Worm (Caenorhabditis elegans) whole organism, L2 larva: Measurements from ENCODE around the gene K07B1.4.

Experiments used
- Y55F3AM.14 ChIP-seq: fragments of 200-800 bp; sonication (Bioruptor generic); optimal IDR thresholded peaks from 2 replicates; lab custom pipeline; 2018; ENCODE audit warnings: mild to moderate bottlenecking, missing genetic modification characterization, missing compliant biosample characterization
- ama-1 ChIP-seq: fragments of 150-350 bp; optimal IDR thresholded peaks from 2 replicates; lab custom pipeline; 2018; ENCODE audit warnings: inconsistent platforms
- elt-1 ChIP-seq: fragments of 150-350 bp; optimal IDR thresholded peaks from 2 replicates; lab custom pipeline; 2014; ENCODE audit warnings: missing biosample characterization, missing genetic modification characterization
- elt-3 ChIP-seq: sonication (generic microtip); optimal IDR thresholded peaks from 2 replicates; lab custom pipeline; 2017; ENCODE audit warnings: missing biosample characterization, missing genetic modification characterization
- nhr-11 ChIP-seq: fragments of 150-350 bp; optimal IDR thresholded peaks from 2 replicates; lab custom pipeline; 2014; ENCODE audit warnings: missing biosample characterization, missing genetic modification characterization
- nhr-237 ChIP-seq: fragments of 150-350 bp; optimal IDR thresholded peaks from 2 replicates; lab custom pipeline; 2014; ENCODE audit warnings: missing biosample characterization, missing genetic modification characterization
- nhr-25 ChIP-seq: fragments of 150-350 bp; sonication (generic microtip); optimal IDR thresholded peaks from 3 replicates; lab custom pipeline; 2014; ENCODE audit warnings: missing biosample characterization, missing genetic modification characterization
- unc-62 ChIP-seq: fragments of 150-350 bp; optimal IDR thresholded peaks from 2 replicates; lab custom pipeline; 2014; ENCODE audit warnings: missing biosample characterization, missing genetic modification reagents, missing genetic modification characterization

DNA sequence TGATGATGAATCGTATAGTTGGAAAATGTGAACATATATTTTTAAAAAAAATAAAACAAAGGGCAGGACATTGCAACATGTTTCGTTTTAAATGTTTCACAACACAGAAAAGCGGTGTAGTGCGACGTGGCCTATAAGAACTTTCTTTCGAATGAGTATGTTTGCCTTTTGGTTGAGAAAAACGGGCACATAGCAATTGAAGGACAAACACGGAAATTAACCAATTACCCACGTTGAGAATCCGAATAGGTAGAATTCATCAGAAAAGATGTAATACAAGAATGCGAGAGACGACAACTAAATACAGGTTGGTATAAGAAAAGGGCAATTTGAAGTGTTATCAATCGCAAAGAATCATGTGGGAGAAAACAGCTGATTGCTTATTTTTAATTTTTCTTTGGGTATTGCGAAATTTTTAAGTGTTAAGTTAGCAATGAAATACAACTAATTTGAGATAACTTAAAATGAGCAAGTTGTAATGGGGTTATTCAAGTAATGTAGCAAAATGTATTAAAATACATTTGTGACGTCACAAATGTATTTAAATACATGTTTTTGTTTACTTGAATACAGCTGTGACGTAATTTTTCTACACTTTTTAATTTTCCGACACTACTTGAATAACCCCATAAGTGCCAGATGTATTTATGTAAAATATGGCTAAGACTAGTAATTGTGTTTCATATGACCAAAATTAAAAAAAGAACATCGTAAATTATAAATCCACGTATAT is 4.7 kb downstream of the K07B1.4 start, which contains the start of gene acl-14:
- TF ChIP-seq nhr-11 (no peak), nhr-25 (tag; lab: Kevin White, UChicago) (peak; percentile 59), unc-62 (no peak), Y55F3AM.14 (no peak), nhr-237 (tag; lab: Kevin White, UChicago) (no peak), ama-1 (lab: Kevin White, UChicago) (no peak), elt-3 (tag; lab: Kevin White, UChicago) (no peak), elt-1 (tag; lab: Kevin White, UChicago) (no peak)
